Worm (Caenorhabditis elegans) whole organism, L4/young adult: ENCODE data around the gene fbxb-24.

Experiments used
- W03F9.2 ChIP-seq: fragments of 150-350 bp; optimal IDR thresholded peaks from 2 replicates; lab custom pipeline; 2014; ENCODE audit warnings: missing biosample characterization, missing genetic modification characterization
- dao-5 ChIP-seq: sonication (generic microtip); optimal IDR thresholded peaks from 2 replicates; lab custom pipeline; 2016; ENCODE audit warnings: missing genotype, missing genetic modification characterization, moderate library complexity, missing compliant biosample characterization
- him-1 ChIP-seq: sonication (generic microtip); optimal IDR thresholded peaks from 2 replicates; lab custom pipeline; 2016; ENCODE audit warnings: missing genotype, missing genetic modification reagents, missing genetic modification characterization, missing compliant biosample characterization

ce11 chrIII:11937911-11938310 is 29.2 kb downstream of the fbxb-24 start:
- no peak for TF ChIP-seq W03F9.2 (tag; lab: Kevin White, UChicago)
- TF ChIP-seq dao-5 (tag; lab: Kevin White, UChicago) = no peak
- no peak for TF ChIP-seq him-1 (tag; lab: Kevin White, UChicago)
